Worm (Caenorhabditis elegans) whole organism, midembryonic: ENCODE measurements around the gene T22F7.4.

Experiments used
- T22C8.4 ChIP-seq: fragments of 200-800 bp; sonication (Bioruptor generic); IDR thresholded peaks from 2 replicates; pipeline ENCODE4 v1.3.6; 2022; ENCODE audit warnings: missing genetic modification characterization, missing compliant biosample characterization
- cog-1 ChIP-seq: sonication (generic microtip); optimal IDR thresholded peaks from 2 replicates; lab custom pipeline; 2016; ENCODE audit warnings: missing genetic modification characterization, missing compliant biosample characterization
- flt-1 ChIP-seq: fragments of 200-800 bp; sonication (Bioruptor generic); IDR thresholded peaks from 2 replicates; pipeline ENCODE4 v1.3.6; 2022; ENCODE audit warnings: missing genetic modification characterization, missing compliant biosample characterization
- klf-2 ChIP-seq: fragments of 200-800 bp; sonication (Bioruptor generic); conservative IDR thresholded peaks from 2 replicates; pipeline ENCODE4 v1.3.6; 2022; ENCODE audit warnings: missing genetic modification reagents, missing genetic modification characterization, missing compliant biosample characterization
- ztf-23 ChIP-seq: fragments of 200-800 bp; sonication (Bioruptor generic); IDR thresholded peaks from 2 replicates; pipeline ENCODE4 v1.3.6; 2022; ENCODE audit warnings: missing genetic modification reagents, missing genetic modification characterization, missing compliant biosample characterization

DNA sequence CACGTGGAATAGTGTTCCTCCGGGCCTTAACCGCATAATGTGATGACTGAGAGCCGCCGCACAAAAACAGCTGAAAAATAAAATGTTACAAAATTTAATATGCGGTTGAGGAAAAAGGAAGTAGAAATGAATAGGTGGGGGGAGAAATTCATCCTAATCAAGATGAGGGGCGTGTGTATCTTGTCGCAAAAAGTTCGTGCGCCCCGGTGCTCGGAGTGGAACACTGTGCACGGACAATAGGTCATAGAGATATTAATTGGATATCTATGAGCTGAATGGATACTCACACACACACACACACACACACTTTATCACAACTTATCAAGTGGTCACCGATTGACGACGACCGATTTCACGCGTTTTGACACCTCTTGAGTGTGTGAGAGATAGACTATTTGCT is 2.8 kb downstream of the T22F7.4 start, which contains the start of gene T22F7.3:
- TF ChIP-seq flt-1, result no peak
- no peak for TF ChIP-seq T22C8.4 (GFP tag; lab: Robert Waterston, UW)
- no peak for TF ChIP-seq klf-2 (GFP tag; lab: Robert Waterston, UW)
- TF ChIP-seq ztf-23 (GFP tag; lab: Robert Waterston, UW), result no peak
- TF ChIP-seq cog-1 (tag; lab: Kevin White, UChicago), result no peak
